Worm (Caenorhabditis elegans): Measurements from ENCODE around the gene rps-21.

The rps-21 gene

ce11 chrIII:7226607-7227006 lies 37.2 kb upstream of the rps-21 start, which contains the start of gene hsp-75:
Gene hsp-75, minus strand, starts transcription at chrIII:7226707.
- TF ChIP-seq ham-2 (GFP tag; optimal IDR thresholded peaks at IDR 0.05): no peak

- no peak for TF ChIP-seq mab-5 (tag; optimal IDR thresholded peaks at IDR 0.05)
- no peak for TF ChIP-seq cnd-1 (tag; optimal IDR thresholded peaks at IDR 0.05)
- TF ChIP-seq tbx-8 (GFP tag; optimal IDR thresholded peaks at IDR 0.05): no peak
- TF ChIP-seq elt-1 (tag; optimal IDR thresholded peaks at IDR 0.05; ENCODE audit: borderline replicate concordance, insufficient read depth): no peak
- no peak for TF ChIP-seq drap-1 (GFP tag; optimal IDR thresholded peaks at IDR 0.05)
- TF ChIP-seq bed-3 (GFP tag; optimal IDR thresholded peaks at IDR 0.05): no peak
These were observed 33.6 kb upstream of the rps-21 start, which contains the start of gene der-2 for ce11 chrIII:7223029-7223428. Gene der-2, minus strand, starts transcription at chrIII:7223129.

- TF ChIP-seq blmp-1 (tag; optimal IDR thresholded peaks at IDR 0.05) (no peak), lin-32 (GFP tag; optimal IDR thresholded peaks at IDR 0.05) (no peak), elt-3 (tag; optimal IDR thresholded peaks at IDR 0.05) (no peak), ham-2 (GFP tag; optimal IDR thresholded peaks at IDR 0.05) (no peak), bed-3 (GFP tag; optimal IDR thresholded peaks at IDR 0.05) (no peak), ceh-39 (tag; optimal IDR thresholded peaks at IDR 0.05) (no peak), tbx-8 (GFP tag; optimal IDR thresholded peaks at IDR 0.05) (no peak), snpc-4 (tag; optimal IDR thresholded peaks at IDR 0.05) (no peak), ztf-11 (tag; optimal IDR thresholded peaks at IDR 0.05) (no peak), nhr-12 (tag; optimal IDR thresholded peaks at IDR 0.05) (no peak), M03D4.4 (tag; optimal IDR thresholded peaks at IDR 0.05) (no peak), nhr-2 (tag; optimal IDR thresholded peaks at IDR 0.05) (no peak), sptf-1 (tag; optimal IDR thresholded peaks at IDR 0.05) (no peak), lin-13 (tag; optimal IDR thresholded peaks at IDR 0.05) (no peak), lsy-2 (tag; optimal IDR thresholded peaks at IDR 0.05) (no peak)
These were observed 31.7 kb upstream of the rps-21 start for ce11 chrIII:7221103-7221502.

DNA sequence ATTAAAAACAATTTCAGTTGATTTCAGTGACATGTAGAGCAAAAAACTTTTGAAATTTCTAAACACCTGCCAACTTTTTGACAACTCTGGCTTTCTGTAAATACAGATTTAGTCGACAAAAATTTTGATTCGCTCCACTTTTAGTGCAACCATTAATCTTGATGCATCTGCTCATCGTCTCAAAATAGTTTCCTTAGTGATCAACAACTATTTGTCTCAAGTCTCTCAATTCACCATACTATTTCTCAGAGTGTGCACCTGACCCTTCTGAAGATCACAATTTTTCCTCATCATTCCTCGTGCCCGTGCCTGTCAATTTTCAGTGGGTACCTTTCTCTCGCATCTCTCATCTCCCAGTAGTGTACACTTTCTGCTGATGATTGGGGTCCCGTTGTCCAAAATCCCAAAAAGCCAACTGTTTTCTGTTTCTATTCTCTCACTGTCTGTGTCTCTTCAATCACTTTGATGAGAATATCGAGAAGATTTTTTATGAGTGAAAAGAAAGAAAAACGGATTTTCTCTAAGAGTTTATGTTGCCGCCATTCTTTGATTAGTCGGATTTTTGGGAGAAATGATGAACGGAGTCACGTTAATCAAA lies 27.6 kb upstream of the rps-21 start:
- TF ChIP-seq cnd-1 (tag; optimal IDR thresholded peaks at IDR 0.05) (no peak), unc-120 (tag; optimal IDR thresholded peaks at IDR 0.05; ENCODE audit: poor library complexity, severe bottlenecking) (peak; percentile 98), sem-2 (GFP tag; optimal IDR thresholded peaks at IDR 0.05) (no peak), unc-62 (GFP tag; optimal IDR thresholded peaks at IDR 0.05) (peak; percentile 96), nhr-237 (tag; optimal IDR thresholded peaks at IDR 0.05) (no peak), mab-5 (tag; optimal IDR thresholded peaks at IDR 0.05) (no peak), ham-2 (GFP tag; optimal IDR thresholded peaks at IDR 0.05) (no peak), hlh-1 (tag; optimal IDR thresholded peaks at IDR 0.05) (peak; percentile 96), ceh-83 (GFP tag; optimal IDR thresholded peaks at IDR 0.05) (no peak), ceh-43 (GFP tag; optimal IDR thresholded peaks at IDR 0.05) (no peak), lin-32 (GFP tag; optimal IDR thresholded peaks at IDR 0.05) (no peak), bed-3 (GFP tag; optimal IDR thresholded peaks at IDR 0.05) (no peak), mls-2 (tag; optimal IDR thresholded peaks at IDR 0.05) (no peak)

DNA sequence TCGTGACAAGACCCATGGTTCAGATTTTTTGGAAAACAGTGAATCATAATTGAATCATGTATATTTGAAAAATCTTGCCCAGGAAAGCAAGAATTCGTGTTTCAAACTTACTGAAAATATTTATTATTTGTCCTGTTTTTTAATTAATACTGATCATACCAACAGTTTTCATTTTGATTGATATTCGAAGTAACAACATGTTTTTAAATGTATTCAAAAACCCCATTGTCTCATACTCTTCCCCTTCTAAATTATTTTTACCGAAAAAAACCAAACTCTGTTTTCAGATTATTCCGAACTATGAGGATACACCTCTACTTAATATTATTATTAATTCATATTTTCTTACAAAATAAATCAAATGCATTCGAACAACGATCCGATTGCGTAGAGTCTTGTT lies 26.8 kb upstream of the rps-21 start, which contains the start of gene R151.1:
TSS of gene R151.1 (plus strand) at position 301 of the 400 bp plus-strand sequence.
- TF ChIP-seq mab-5 (tag; optimal IDR thresholded peaks at IDR 0.05): no peak
- no peak for TF ChIP-seq elt-1 (tag; optimal IDR thresholded peaks at IDR 0.05; ENCODE audit: borderline replicate concordance, insufficient read depth)
- no peak for TF ChIP-seq lin-32 (GFP tag; optimal IDR thresholded peaks at IDR 0.05)
- no peak for TF ChIP-seq ceh-39 (tag; optimal IDR thresholded peaks at IDR 0.05)
- TF ChIP-seq lsy-2 (tag; optimal IDR thresholded peaks at IDR 0.05): no peak
- no peak for TF ChIP-seq nhr-28 (tag; optimal IDR thresholded peaks at IDR 0.05)
- no peak for TF ChIP-seq pha-4 (tag; optimal IDR thresholded peaks at IDR 0.05)
- no peak for TF ChIP-seq mep-1 (tag; optimal IDR thresholded peaks at IDR 0.05)
- no peak for TF ChIP-seq nhr-12 (tag; optimal IDR thresholded peaks at IDR 0.05)
- TF ChIP-seq M03D4.4 (tag; optimal IDR thresholded peaks at IDR 0.05): no peak
- TF ChIP-seq ceh-83 (GFP tag; optimal IDR thresholded peaks at IDR 0.05): no peak
- TF ChIP-seq ceh-43 (GFP tag; optimal IDR thresholded peaks at IDR 0.05): no peak
- TF ChIP-seq mls-2 (tag; optimal IDR thresholded peaks at IDR 0.05): no peak
- no peak for TF ChIP-seq unc-39 (tag; optimal IDR thresholded peaks at IDR 0.05)
- TF ChIP-seq snpc-4 (tag; optimal IDR thresholded peaks at IDR 0.05): no peak
- no peak for TF ChIP-seq flh-1 (GFP tag; optimal IDR thresholded peaks at IDR 0.05)
- no peak for TF ChIP-seq hlh-1 (tag; optimal IDR thresholded peaks at IDR 0.05)
- TF ChIP-seq bed-3 (GFP tag; optimal IDR thresholded peaks at IDR 0.05): no peak

Measured in whole organism, mixed stage, embryonic.